Worm (Caenorhabditis elegans): ENCODE results near the gene Y69E1A.5.

Gene Y69E1A.5

ce11 chrIV:10951997-10952396, 5.5 kb downstream of the Y69E1A.5 start, which contains the start of gene Y69E1A.3:
Gene Y69E1A.3, plus strand, starts transcription at chrIV:10952297.
- TF ChIP-seq nhr-129 (tag; optimal IDR thresholded peaks at IDR 0.05) (no peak), lsy-2 (tag; optimal IDR thresholded peaks at IDR 0.05) (no peak), nhr-77 (tag; optimal IDR thresholded peaks at IDR 0.05) (no peak), nhr-10 (tag; optimal IDR thresholded peaks at IDR 0.05) (no peak), zag-1 (tag; optimal IDR thresholded peaks at IDR 0.05) (no peak), ceh-82 (tag; optimal IDR thresholded peaks at IDR 0.05) (no peak), R02D3.7 (tag; optimal IDR thresholded peaks at IDR 0.05) (no peak), dmd-4 (tag; optimal IDR thresholded peaks at IDR 0.05) (no peak), unc-62 (GFP tag; optimal IDR thresholded peaks at IDR 0.05) (no peak), elt-1 (tag; optimal IDR thresholded peaks at IDR 0.05) (no peak)

- TF ChIP-seq Y55F3AM.14 (GFP tag; optimal IDR thresholded peaks at IDR 0.05), result no peak
- TF ChIP-seq nhr-23 (tag; optimal IDR thresholded peaks at IDR 0.05), result peak; percentile 72
- no peak for TF ChIP-seq nhr-77 (tag; optimal IDR thresholded peaks at IDR 0.05)
These were observed 6.9 kb downstream of the Y69E1A.5 start for ce11 chrIV:10950363-10951214.

- no peak for TF ChIP-seq unc-39 (tag; optimal IDR thresholded peaks at IDR 0.05)
- TF ChIP-seq R02D3.7 (tag; optimal IDR thresholded peaks at IDR 0.05), result no peak
- no peak for TF ChIP-seq mdl-1 (tag; optimal IDR thresholded peaks at IDR 0.05)
- TF ChIP-seq nhr-10 (tag; optimal IDR thresholded peaks at IDR 0.05), result no peak
- TF ChIP-seq ztf-4 (tag; optimal IDR thresholded peaks at IDR 0.05), result no peak
- TF ChIP-seq zag-1 (tag; optimal IDR thresholded peaks at IDR 0.05), result no peak
- TF ChIP-seq lin-11 (tag; optimal IDR thresholded peaks at IDR 0.05), result no peak
- TF ChIP-seq ZK546.5 (tag; optimal IDR thresholded peaks at IDR 0.05), result no peak
- TF ChIP-seq aly-2 (tag; optimal IDR thresholded peaks at IDR 0.05), result no peak
- TF ChIP-seq sma-9 (GFP tag; optimal IDR thresholded peaks at IDR 0.05), result no peak
- TF ChIP-seq sma-9 (tag; optimal IDR thresholded peaks at IDR 0.05), result no peak
- TF ChIP-seq ceh-82 (tag; optimal IDR thresholded peaks at IDR 0.05), result no peak
- TF ChIP-seq elt-1 (tag; optimal IDR thresholded peaks at IDR 0.05), result no peak
- TF ChIP-seq dmd-4 (tag; optimal IDR thresholded peaks at IDR 0.05), result no peak
- no peak for TF ChIP-seq alr-1 (tag; optimal IDR thresholded peaks at IDR 0.05)
These were observed 7.9 kb downstream of the Y69E1A.5 start, which contains the start of gene nsph-3.1 for ce11 chrIV:10949510-10949909. Gene nsph-3.1, plus strand, starts transcription at chrIV:10949810.

- TF ChIP-seq dmd-4 (tag; optimal IDR thresholded peaks at IDR 0.05) (no peak), lsy-2 (tag; optimal IDR thresholded peaks at IDR 0.05) (no peak), unc-55 (GFP tag; optimal IDR thresholded peaks at IDR 0.05) (no peak), lin-11 (tag; optimal IDR thresholded peaks at IDR 0.05) (no peak), snpc-4 (tag; optimal IDR thresholded peaks at IDR 0.05) (no peak), R02D3.7 (tag; optimal IDR thresholded peaks at IDR 0.05) (no peak), zag-1 (tag; optimal IDR thresholded peaks at IDR 0.05) (no peak), ZK546.5 (tag; optimal IDR thresholded peaks at IDR 0.05) (no peak), fos-1 (tag; optimal IDR thresholded peaks at IDR 0.05) (no peak), mab-5 (tag; optimal IDR thresholded peaks at IDR 0.05) (no peak), lin-13 (GFP tag; optimal IDR thresholded peaks at IDR 0.05) (no peak), ztf-1 (GFP tag; conservative IDR thresholded peaks at IDR 0.05) (no peak), gmeb-1 (tag; optimal IDR thresholded peaks at IDR 0.05) (no peak)
These were observed 8.7 kb downstream of the Y69E1A.5 start, which contains the start of gene Y69E1A.1 for ce11 chrIV:10948797-10949196. Gene Y69E1A.1, minus strand, starts transcription at chrIV:10948897.

- TF ChIP-seq ama-1 (optimal IDR thresholded peaks at IDR 0.05) (peak; percentile 24), sem-4 (tag; optimal IDR thresholded peaks at IDR 0.05) (peak; percentile 33), unc-55 (GFP tag; optimal IDR thresholded peaks at IDR 0.05) (peak; percentile 94), sma-9 (GFP tag; optimal IDR thresholded peaks at IDR 0.05) (peak; percentile 84), sma-9 (tag; optimal IDR thresholded peaks at IDR 0.05) (no peak), elt-3 (tag; optimal IDR thresholded peaks at IDR 0.05) (no peak), R02D3.7 (tag; optimal IDR thresholded peaks at IDR 0.05) (no peak), sma-3 (GFP tag; optimal IDR thresholded peaks at IDR 0.05) (peak; percentile 22), alr-1 (tag; optimal IDR thresholded peaks at IDR 0.05) (no peak), unc-62 (GFP tag; optimal IDR thresholded peaks at IDR 0.05) (no peak), ztf-11 (tag; optimal IDR thresholded peaks at IDR 0.05) (no peak), nhr-23 (tag; optimal IDR thresholded peaks at IDR 0.05) (no peak), ceh-16 (tag; optimal IDR thresholded peaks at IDR 0.05) (no peak), unc-39 (tag; optimal IDR thresholded peaks at IDR 0.05) (no peak), lin-39 (tag; optimal IDR thresholded peaks at IDR 0.05) (no peak), zag-1 (tag; optimal IDR thresholded peaks at IDR 0.05) (peak; percentile 64), peb-1 (tag; optimal IDR thresholded peaks at IDR 0.05) (no peak), mdl-1 (tag; optimal IDR thresholded peaks at IDR 0.05) (peak; percentile 77 to 84), ztf-4 (tag; optimal IDR thresholded peaks at IDR 0.05) (peak; percentile 63), crh-2 (tag; optimal IDR thresholded peaks at IDR 0.05) (peak; percentile 90), gmeb-1 (tag; optimal IDR thresholded peaks at IDR 0.05) (no peak), lin-13 (GFP tag; optimal IDR thresholded peaks at IDR 0.05) (peak; percentile 74), lin-11 (tag; optimal IDR thresholded peaks at IDR 0.05) (no peak), elt-1 (tag; optimal IDR thresholded peaks at IDR 0.05) (no peak), lsy-2 (tag; optimal IDR thresholded peaks at IDR 0.05) (peak; percentile 37 to 83), mab-5 (tag; optimal IDR thresholded peaks at IDR 0.05) (peak; percentile 51), mbf-1 (tag; optimal IDR thresholded peaks at IDR 0.05) (no peak), ceh-82 (tag; optimal IDR thresholded peaks at IDR 0.05) (no peak), nhr-11 (tag; optimal IDR thresholded peaks at IDR 0.05) (no peak), C34F6.9 (tag; optimal IDR thresholded peaks at IDR 0.05) (peak; percentile 92)
These were observed 20.4 kb downstream of the Y69E1A.5 start, which contains the start of gene fic-1 for ce11 chrIV:10936906-10937540. Gene fic-1, plus strand, starts transcription at chrIV:10937454.

Data from whole organism, L2 larva.